Fruit fly (Drosophila melanogaster) whole organism, embryonic: ENCODE measurements around the gene tws.

Source experiments
- Blimp-1 ChIP-seq: fragments of 200-800 bp; sonication (Bioruptor generic); optimal IDR thresholded peaks from 3 replicates; lab custom pipeline; 2018; ENCODE audit warnings: missing biosample characterization, missing genetic modification characterization, mild to moderate bottlenecking, moderate library complexity, missing genetic modification reagents
- CG10654 ChIP-seq: fragments of 200-800 bp; sonication (Bioruptor generic); optimal IDR thresholded peaks from 2 replicates; lab custom pipeline; 2016; ENCODE audit warnings: missing biosample characterization, missing genetic modification characterization
- CG12219 ChIP-seq: fragments of 200-800 bp; sonication (Bioruptor generic); optimal IDR thresholded peaks from 3 replicates; lab custom pipeline; 2018; ENCODE audit warnings: missing biosample characterization, mild to moderate bottlenecking, missing genetic modification characterization
- CG12659 ChIP-seq: fragments of 200-800 bp; sonication (Bioruptor generic); optimal IDR thresholded peaks from 3 replicates; lab custom pipeline; 2017; ENCODE audit warnings: mild to moderate bottlenecking, missing biosample characterization, missing genetic modification reagents, missing genetic modification characterization
- CG12769 ChIP-seq: fragments of 200-800 bp; sonication (Bioruptor generic); optimal IDR thresholded peaks from 2 replicates; lab custom pipeline; 2019; ENCODE audit warnings: missing biosample characterization, mild to moderate bottlenecking, missing genetic modification characterization, moderate library complexity
- CG13287 ChIP-seq: fragments of 200-800 bp; sonication (Bioruptor generic); IDR thresholded peaks from 2 replicates; pipeline ENCODE4 v1.3.6; 2022; ENCODE audit warnings: missing biosample characterization, missing genetic modification characterization; ENCODE audit not compliant: partially characterized antibody
- CG13894 ChIP-seq: fragments of 200-800 bp; sonication (Bioruptor generic); optimal IDR thresholded peaks from 3 replicates; lab custom pipeline; 2018; ENCODE audit warnings: missing biosample characterization, mild to moderate bottlenecking, missing genetic modification characterization, moderate library complexity
- CG1529 ChIP-seq: fragments of 200-800 bp; sonication (Bioruptor generic); optimal IDR thresholded peaks from 3 replicates; lab custom pipeline; 2018; ENCODE audit warnings: missing biosample characterization, missing genetic modification characterization
- CG16813 ChIP-seq: fragments of 200-800 bp; sonication (Bioruptor generic); IDR thresholded peaks from 3 replicates; pipeline ENCODE4 v1.3.6; 2022; ENCODE audit warnings: missing biosample characterization, missing genetic modification characterization; ENCODE audit not compliant: partially characterized antibody
- CG1832 ChIP-seq: fragments of 200-800 bp; sonication (Bioruptor generic); optimal IDR thresholded peaks from 2 replicates; lab custom pipeline; 2017; ENCODE audit warnings: missing biosample characterization, mild to moderate bottlenecking, missing genetic modification characterization, inconsistent platforms
- CG2120 ChIP-seq: fragments of 200-800 bp; sonication (Bioruptor generic); optimal IDR thresholded peaks from 3 replicates; lab custom pipeline; 2016; ENCODE audit warnings: missing biosample characterization, missing genetic modification characterization
- CG4424 ChIP-seq: fragments of 200-800 bp; sonication (Bioruptor generic); optimal IDR thresholded peaks from 3 replicates; lab custom pipeline; 2016; ENCODE audit warnings: missing biosample characterization, missing genetic modification characterization
- CG7372 ChIP-seq: fragments of 200-800 bp; sonication (Bioruptor generic); IDR thresholded peaks from 2 replicates; pipeline ENCODE4 v1.3.6; 2022; ENCODE audit warnings: missing biosample characterization, missing genetic modification characterization
- CG7928 ChIP-seq: fragments of 200-800 bp; sonication (Bioruptor generic); optimal IDR thresholded peaks from 2 replicates; lab custom pipeline; 2017; ENCODE audit warnings: missing biosample characterization, mild to moderate bottlenecking, missing genetic modification characterization
- CG8924 ChIP-seq: fragments of 200-800 bp; optimal IDR thresholded peaks from 3 replicates; lab custom pipeline; 2019; ENCODE audit warnings: missing biosample characterization, mild to moderate bottlenecking, missing genetic modification characterization, moderate library complexity
- CG8944 ChIP-seq: fragments of 200-800 bp; sonication (Bioruptor generic); optimal IDR thresholded peaks from 3 replicates; lab custom pipeline; 2016; ENCODE audit warnings: missing biosample characterization, missing genetic modification characterization
- CTCF ChIP-seq: fragments of 200-800 bp; sonication (Bioruptor generic); optimal IDR thresholded peaks from 2 replicates; lab custom pipeline; 2017; ENCODE audit warnings: missing biosample characterization, mild to moderate bottlenecking, missing genetic modification characterization, moderate library complexity
- CoRest ChIP-seq: fragments of 200-800 bp; sonication (Bioruptor generic); optimal IDR thresholded peaks from 3 replicates; lab custom pipeline; 2018; ENCODE audit warnings: missing biosample characterization, mild to moderate bottlenecking, missing genetic modification characterization, moderate library complexity
- Dek ChIP-seq: fragments of 200-800 bp; sonication (Bioruptor generic); optimal IDR thresholded peaks from 3 replicates; lab custom pipeline; 2019; ENCODE audit warnings: missing biosample characterization, mild to moderate bottlenecking, missing genetic modification characterization, moderate library complexity
- Dip2 ChIP-seq: fragments of 200-800 bp; sonication (Bioruptor generic); IDR thresholded peaks from 2 replicates; pipeline ENCODE4 v1.3.6; 2022; ENCODE audit warnings: missing biosample characterization, missing genetic modification characterization
- Dip3 ChIP-seq: fragments of 200-800 bp; sonication (Bioruptor generic); optimal IDR thresholded peaks from 3 replicates; lab custom pipeline; 2016; ENCODE audit warnings: missing biosample characterization, missing genetic modification characterization
- GATAe ChIP-seq: fragments of 200-800 bp; sonication (Bioruptor generic); conservative IDR thresholded peaks from 2 replicates; pipeline ENCODE4 v1.3.6; 2022; ENCODE audit warnings: missing biosample characterization, missing genetic modification characterization
- HmgZ ChIP-seq: fragments of 200-800 bp; sonication (Bioruptor generic); optimal IDR thresholded peaks from 2 replicates; lab custom pipeline; 2018; ENCODE audit warnings: missing biosample characterization, mild to moderate bottlenecking, missing genetic modification characterization
- Hmr ChIP-seq: fragments of 200-800 bp; sonication (Bioruptor generic); optimal IDR thresholded peaks from 3 replicates; lab custom pipeline; 2017; ENCODE audit warnings: mild to moderate bottlenecking, missing biosample characterization, missing genetic modification reagents, missing genetic modification characterization
- Med ChIP-seq: fragments of 200-800 bp; sonication (Bioruptor generic); peaks from one replicate; lab custom pipeline; 2016; ENCODE audit warnings: missing biosample characterization, missing genetic modification characterization, mild to moderate bottlenecking, inconsistent platforms, moderate library complexity
- Myb ChIP-seq: fragments of 200-800 bp; sonication (Bioruptor generic); optimal IDR thresholded peaks from 2 replicates; lab custom pipeline; 2016; ENCODE audit warnings: missing biosample characterization, missing genetic modification characterization
- Ptx1 ChIP-seq: fragments of 200-800 bp; sonication (Bioruptor generic); IDR thresholded peaks from 2 replicates; pipeline ENCODE4 v1.3.6; 2022; ENCODE audit warnings: missing biosample characterization, missing genetic modification characterization
- Rfx ChIP-seq: fragments of 200-800 bp; sonication (Bioruptor generic); IDR thresholded peaks from 2 replicates; pipeline ENCODE4 v1.3.6; 2022; ENCODE audit warnings: missing biosample characterization, missing genetic modification characterization
- Six4 ChIP-seq: fragments of 200-800 bp; sonication (Bioruptor generic); optimal IDR thresholded peaks from 2 replicates; lab custom pipeline; 2016; ENCODE audit warnings: missing biosample characterization, missing genetic modification characterization
- YL-1 ChIP-seq: fragments of 200-800 bp; sonication (Bioruptor generic); optimal IDR thresholded peaks from 3 replicates; lab custom pipeline; 2017; ENCODE audit warnings: missing biosample characterization, mild to moderate bottlenecking, missing genetic modification characterization
- amos ChIP-seq: fragments of 200-800 bp; sonication (Bioruptor generic); IDR thresholded peaks from 2 replicates; pipeline ENCODE4 v1.3.6; 2022; ENCODE audit warnings: missing biosample characterization, missing genetic modification characterization; ENCODE audit not compliant: partially characterized antibody
- ash1 ChIP-seq: fragments of 200-800 bp; sonication (Bioruptor generic); optimal IDR thresholded peaks from 2 replicates; lab custom pipeline; 2018; ENCODE audit warnings: missing biosample characterization, mild to moderate bottlenecking, missing genetic modification characterization
- chinmo ChIP-seq: fragments of 200-800 bp; sonication (Bioruptor generic); IDR thresholded peaks from 4 replicates; pipeline ENCODE4 v1.3.6; 2022; ENCODE audit warnings: missing biosample characterization, missing genetic modification characterization; ENCODE audit not compliant: partially characterized antibody
- ci ChIP-seq: fragments of 200-800 bp; sonication (Bioruptor generic); IDR thresholded peaks from 3 replicates; pipeline ENCODE4 v1.3.6; 2022; ENCODE audit warnings: missing biosample characterization, missing genetic modification characterization
- crp ChIP-seq, 2 experiments: fragments of 200-800 bp; sonication (Bioruptor generic); optimal IDR thresholded peaks; 2 replicates in 1 of 2; 3 replicates in 1 of 2; lab custom pipeline; 2017; ENCODE audit warnings: missing biosample characterization in 2 of 2, missing genetic modification characterization in 2 of 2, mild to moderate bottlenecking in 1 of 2, moderate library complexity in 1 of 2
- en ChIP-seq: fragments of 200-800 bp; sonication (Bioruptor generic); optimal IDR thresholded peaks from 2 replicates; lab custom pipeline; 2016; ENCODE audit warnings: missing biosample characterization, missing genetic modification characterization
- grn ChIP-seq: fragments of 200-800 bp; sonication (Bioruptor generic); optimal IDR thresholded peaks from 3 replicates; lab custom pipeline; 2017; ENCODE audit warnings: missing biosample characterization, missing genetic modification characterization
- nau ChIP-seq: fragments of 200-800 bp; sonication (Bioruptor generic); optimal IDR thresholded peaks from 3 replicates; lab custom pipeline; 2017; ENCODE audit warnings: missing biosample characterization, mild to moderate bottlenecking, missing genetic modification characterization, missing genetic modification reagents
- nerfin-2 ChIP-seq: fragments of 200-800 bp; sonication (Bioruptor generic); IDR thresholded peaks from 2 replicates; pipeline ENCODE4 v1.3.6; 2022; ENCODE audit warnings: missing biosample characterization, missing genetic modification characterization; ENCODE audit not compliant: partially characterized antibody
- onecut ChIP-seq: fragments of 200-800 bp; sonication (Bioruptor generic); IDR thresholded peaks from 2 replicates; pipeline ENCODE4 v1.3.6; 2022; ENCODE audit warnings: missing biosample characterization, missing genetic modification characterization
- pb ChIP-seq: fragments of 200-800 bp; sonication (Bioruptor generic); optimal IDR thresholded peaks from 3 replicates; lab custom pipeline; 2016; ENCODE audit warnings: missing biosample characterization, missing genetic modification characterization
- pzg ChIP-seq: fragments of 200-800 bp; sonication (Bioruptor generic); optimal IDR thresholded peaks from 3 replicates; lab custom pipeline; 2018; ENCODE audit warnings: missing biosample characterization, mild to moderate bottlenecking, missing genetic modification characterization, moderate library complexity
- sr ChIP-seq: fragments of 200-800 bp; sonication (Bioruptor generic); IDR thresholded peaks from 3 replicates; pipeline ENCODE4 v1.3.6; 2022; ENCODE audit warnings: missing biosample characterization, missing genetic modification characterization
- ssp ChIP-seq: fragments of 200-800 bp; sonication (Bioruptor generic); IDR thresholded peaks from 2 replicates; pipeline ENCODE4 v1.3.6; 2022; ENCODE audit warnings: missing biosample characterization, missing genetic modification characterization
- tgo ChIP-seq: fragments of 200-800 bp; sonication (Bioruptor generic); IDR thresholded peaks from 3 replicates; pipeline ENCODE4 v1.3.6; 2022; ENCODE audit warnings: missing biosample characterization, missing genetic modification characterization
- trem ChIP-seq: fragments of 200-800 bp; optimal IDR thresholded peaks from 3 replicates; lab custom pipeline; 2019; ENCODE audit warnings: missing biosample characterization, mild to moderate bottlenecking, missing genetic modification characterization, moderate library complexity

Gene tws

dm6 chr3R:10079267-10079987 is 60.1 kb downstream of the tws start (continued):
- no peak for TF ChIP-seq CG10654 (GFP tag; lab: Kevin White, UChicago)
- 0 out of 2 replicates have a peak, but pooled peaks have one; percentile 19 for TF ChIP-seq ssp (GFP tag; lab: Robert Waterston, UW)
- TF ChIP-seq CG1832 (GFP tag; lab: Kevin White, UChicago), result peak; percentile 58
- TF ChIP-seq nau (GFP tag; lab: Kevin White, UChicago), result no peak
- TF ChIP-seq sr (GFP tag; lab: Robert Waterston, UW), result no peak
- peak; percentile 14 for TF ChIP-seq CG2120 (GFP tag; lab: Kevin White, UChicago)
- TF ChIP-seq CG8924 (tag; lab: Kevin White, UChicago), result no peak
- peak; percentile 55 for TF ChIP-seq Ptx1 (GFP tag; lab: Robert Waterston, UW)
- TF ChIP-seq CG7372, result no peak
- TF ChIP-seq crp (GFP tag; optimal IDR thresholded peaks at IDR 0.05; lab: Kevin White, UChicago), result no peak
- no peak for TF ChIP-seq CG4424 (GFP tag; lab: Kevin White, UChicago)
- TF ChIP-seq CG7928 (GFP tag; lab: Kevin White, UChicago), result no peak
- TF ChIP-seq nerfin-2, result no peak; the same call in 1 of the 2 replicates

dm6 chr3R:10078468-10079143 is 61.0 kb downstream of the tws start:
- no peak for TF ChIP-seq CG1529
- TF ChIP-seq ash1 (GFP tag; lab: Kevin White, UChicago), result no peak
- no peak for TF ChIP-seq tgo (GFP tag; lab: Robert Waterston, UW)
- no peak for TF ChIP-seq CG13894 (tag; lab: Kevin White, UChicago)
- TF ChIP-seq pb, result no peak
- TF ChIP-seq en (GFP tag; lab: Kevin White, UChicago), result no peak
- no peak for TF ChIP-seq Dip3 (GFP tag; lab: Kevin White, UChicago)
- TF ChIP-seq CG16813, result no peak
- TF ChIP-seq ci, result no peak
- no peak for TF ChIP-seq YL-1 (GFP tag; lab: Kevin White, UChicago)
- TF ChIP-seq GATAe (GFP tag; lab: Robert Waterston, UW), result no peak

- TF ChIP-seq HmgZ (tag; lab: Kevin White, UChicago), result peak; percentile 28
- TF ChIP-seq CG12219 (GFP tag; lab: Kevin White, UChicago), result no peak
- peak; percentile 40; the same call in 1 of the 2 replicates for TF ChIP-seq Rfx
- TF ChIP-seq Dek (tag; lab: Kevin White, UChicago), result peak; percentile 22
- TF ChIP-seq trem (tag; lab: Kevin White, UChicago), result peak; percentile 95
- TF ChIP-seq CG13287 (GFP tag; lab: Robert Waterston, UW), result peak; percentile 10; the same call in 1 of the 2 replicates
- no peak for TF ChIP-seq CG1832 (GFP tag; lab: Kevin White, UChicago)
- peak; percentile 68 for TF ChIP-seq Med (GFP tag; lab: Kevin White, UChicago)
- peak; percentile 29 for TF ChIP-seq pzg (GFP tag; lab: Kevin White, UChicago)
- TF ChIP-seq CG12659, result peak; percentile 21
- TF ChIP-seq onecut (GFP tag; lab: Robert Waterston, UW), result peak; percentile 17; the same call in 1 of the 2 replicates
- TF ChIP-seq CTCF (GFP tag; lab: Kevin White, UChicago), result peak; percentile 93
- TF ChIP-seq Hmr, result peak; percentile 37
- TF ChIP-seq Blimp-1 (GFP tag; lab: Kevin White, UChicago), result no peak
- peak; percentile 95 for TF ChIP-seq Myb (GFP tag; lab: Kevin White, UChicago)
- peak; percentile 33 for TF ChIP-seq grn
- TF ChIP-seq amos (GFP tag; lab: Robert Waterston, UW), result no peak
- TF ChIP-seq CoRest (tag; lab: Kevin White, UChicago), result peak; percentile 21
- TF ChIP-seq CG12769 (tag; lab: Kevin White, UChicago), result peak; percentile 97
- TF ChIP-seq CG8944, result no peak
- TF ChIP-seq CG2120 (GFP tag; lab: Kevin White, UChicago), result peak; percentile 6
- 0 out of 4 replicates have a peak, but pooled peaks have one; percentile 14 for TF ChIP-seq chinmo
- no peak for TF ChIP-seq Six4 (GFP tag; lab: Kevin White, UChicago)
- TF ChIP-seq Dip2 (GFP tag; lab: Robert Waterston, UW), result peak; percentile 89
Observed at dm6 chr3R:10076665-10077064, 62.9 kb downstream of the tws start.
